Worm (Caenorhabditis elegans) whole organism, L3 larva: ENCODE measurements around the gene pes-4.

Experiments used
- R02D3.7 ChIP-seq: fragments of 150-350 bp; optimal IDR thresholded peaks from 2 replicates; lab custom pipeline; 2014; ENCODE audit warnings: missing biosample characterization, missing genetic modification characterization
- ceh-28 ChIP-seq: fragments of 150-350 bp; optimal IDR thresholded peaks from 2 replicates; lab custom pipeline; 2014; ENCODE audit warnings: missing biosample characterization, missing genetic modification reagents, missing genetic modification characterization
- ceh-82 ChIP-seq: fragments of 150-350 bp; optimal IDR thresholded peaks from 2 replicates; lab custom pipeline; 2014; ENCODE audit warnings: missing biosample characterization, missing genetic modification characterization
- egl-27 ChIP-seq: sonication (generic microtip); optimal IDR thresholded peaks from 4 replicates; lab custom pipeline; 2017; ENCODE audit warnings: missing biosample characterization, missing genetic modification reagents, missing genetic modification characterization
- egl-5 ChIP-seq: fragments of 150-350 bp; optimal IDR thresholded peaks from 2 replicates; lab custom pipeline; 2017; ENCODE audit warnings: missing biosample characterization, missing genetic modification reagents, missing genetic modification characterization, inconsistent platforms
- elt-1 ChIP-seq: fragments of 150-350 bp; optimal IDR thresholded peaks from 2 replicates; lab custom pipeline; 2014; ENCODE audit warnings: missing biosample characterization, missing genetic modification characterization
- elt-2 ChIP-seq: sonication (generic microtip); optimal IDR thresholded peaks from 2 replicates; lab custom pipeline; 2016; ENCODE audit warnings: missing genetic modification reagents, mild to moderate bottlenecking, missing genetic modification characterization, missing compliant biosample characterization
- elt-3 ChIP-seq, 3 experiments: fragments of 150-350 bp in 1 of 3; sonication (generic microtip) in 2 of 3; optimal IDR thresholded peaks; 2 replicates in 2 of 3; 4 replicates in 1 of 3; lab custom pipeline; 2014 to 2017; ENCODE audit warnings: missing biosample characterization in 3 of 3, missing genetic modification characterization in 3 of 3
- eor-1 ChIP-seq, 2 experiments: fragments of 150-350 bp; optimal IDR thresholded peaks; 2 replicates each; lab custom pipeline; 2014 to 2018; ENCODE audit warnings: missing biosample characterization in 2 of 2, missing genetic modification characterization in 2 of 2
- fkh-10 ChIP-seq: sonication (generic microtip); optimal IDR thresholded peaks from 2 replicates; lab custom pipeline; 2017; ENCODE audit warnings: missing biosample characterization, missing genetic modification reagents, missing genetic modification characterization
- fos-1 ChIP-seq: fragments of 150-350 bp; optimal IDR thresholded peaks from 2 replicates; lab custom pipeline; 2014; ENCODE audit warnings: missing biosample characterization, missing genetic modification characterization
- hmg-11 ChIP-seq: sonication (generic microtip); optimal IDR thresholded peaks from 2 replicates; lab custom pipeline; 2016; ENCODE audit warnings: missing genetic modification characterization, missing compliant biosample characterization
- jun-1 ChIP-seq: fragments of 150-350 bp; optimal IDR thresholded peaks from 2 replicates; lab custom pipeline; 2014; ENCODE audit warnings: missing biosample characterization, missing genetic modification reagents, missing genetic modification characterization
- lin-15B ChIP-seq: fragments of 150-350 bp; optimal IDR thresholded peaks from 2 replicates; lab custom pipeline; 2014; ENCODE audit warnings: missing biosample characterization, missing genetic modification characterization
- lin-39 ChIP-seq: fragments of 150-350 bp; optimal IDR thresholded peaks from 2 replicates; lab custom pipeline; 2018; ENCODE audit warnings: missing biosample characterization, missing genetic modification reagents, missing genetic modification characterization
- lsy-12 ChIP-seq: sonication (generic microtip); optimal IDR thresholded peaks from 2 replicates; lab custom pipeline; 2016; ENCODE audit warnings: mild to moderate bottlenecking, missing genetic modification characterization, missing compliant biosample characterization
- mdl-1 ChIP-seq: fragments of 150-350 bp; optimal IDR thresholded peaks from 2 replicates; lab custom pipeline; 2014; ENCODE audit warnings: missing biosample characterization, missing genetic modification characterization
- mml-1 ChIP-seq: fragments of 150-350 bp; sonication (generic microtip); optimal IDR thresholded peaks from 3 replicates; lab custom pipeline; 2014; ENCODE audit warnings: missing biosample characterization, missing genetic modification characterization
- nhr-11 ChIP-seq: fragments of 150-350 bp; optimal IDR thresholded peaks from 2 replicates; lab custom pipeline; 2014; ENCODE audit warnings: missing biosample characterization, missing genetic modification characterization
- nhr-23 ChIP-seq: fragments of 150-350 bp; optimal IDR thresholded peaks from 2 replicates; lab custom pipeline; 2014; ENCODE audit warnings: missing biosample characterization, missing genetic modification reagents, missing genetic modification characterization
- nhr-25 ChIP-seq: sonication (generic microtip); optimal IDR thresholded peaks from 2 replicates; lab custom pipeline; 2017; ENCODE audit warnings: missing biosample characterization, missing genetic modification characterization
- nhr-28 ChIP-seq: fragments of 150-350 bp; optimal IDR thresholded peaks from 2 replicates; lab custom pipeline; 2014; ENCODE audit warnings: missing biosample characterization, missing genetic modification characterization
- nhr-43 ChIP-seq: sonication (generic microtip); optimal IDR thresholded peaks from 2 replicates; lab custom pipeline; 2016; ENCODE audit warnings: mild to moderate bottlenecking, missing genetic modification characterization, missing compliant biosample characterization; ENCODE audit not compliant: poor library complexity, severe bottlenecking
- nhr-67 ChIP-seq: fragments of 150-350 bp; optimal IDR thresholded peaks from 2 replicates; lab custom pipeline; 2014; ENCODE audit warnings: missing biosample characterization, missing genetic modification characterization
- nhr-76 ChIP-seq: fragments of 150-350 bp; sonication (generic microtip); optimal IDR thresholded peaks from 5 replicates; lab custom pipeline; 2014; ENCODE audit warnings: missing biosample characterization, missing genetic modification characterization
- nhr-77 ChIP-seq: fragments of 150-350 bp; optimal IDR thresholded peaks from 2 replicates; lab custom pipeline; 2014; ENCODE audit warnings: missing biosample characterization, missing genetic modification characterization
- pha-4 ChIP-seq: fragments of 150-350 bp; optimal IDR thresholded peaks from 2 replicates; lab custom pipeline; 2014; ENCODE audit warnings: missing biosample characterization, missing genetic modification reagents, missing genetic modification characterization
- pqm-1 ChIP-seq: fragments of 150-350 bp; optimal IDR thresholded peaks from 2 replicates; lab custom pipeline; 2017; ENCODE audit warnings: missing biosample characterization, missing genetic modification characterization, inconsistent platforms
- sea-2 ChIP-seq: fragments of 150-350 bp; sonication (generic microtip); optimal IDR thresholded peaks from 4 replicates; lab custom pipeline; 2014; ENCODE audit warnings: missing biosample characterization, missing genetic modification reagents, missing genetic modification characterization
- skn-1 ChIP-seq: fragments of 150-350 bp; optimal IDR thresholded peaks from 2 replicates; lab custom pipeline; 2014; ENCODE audit warnings: missing biosample characterization, missing genetic modification characterization
- tbx-2 ChIP-seq: sonication (generic microtip); optimal IDR thresholded peaks from 2 replicates; lab custom pipeline; 2016; ENCODE audit warnings: mild to moderate bottlenecking, missing genetic modification characterization, missing compliant biosample characterization
- unc-39 ChIP-seq: sonication (generic microtip); optimal IDR thresholded peaks from 4 replicates; lab custom pipeline; 2017; ENCODE audit warnings: missing biosample characterization, missing genetic modification characterization
- unc-62 ChIP-seq: fragments of 150-350 bp; sonication (generic microtip); optimal IDR thresholded peaks from 4 replicates; lab custom pipeline; 2014; ENCODE audit warnings: missing biosample characterization, missing genetic modification reagents, missing genetic modification characterization
- ztf-11 ChIP-seq: fragments of 150-350 bp; optimal IDR thresholded peaks from 2 replicates; lab custom pipeline; 2014; ENCODE audit warnings: missing biosample characterization, missing genetic modification characterization
- ztf-4 ChIP-seq: fragments of 150-350 bp; optimal IDR thresholded peaks from 2 replicates; lab custom pipeline; 2014; ENCODE audit warnings: missing biosample characterization, missing genetic modification characterization

Gene pes-4

ce11 chrIII:1230174-1230573 is at the start of gene pes-4:
pes-4 (minus strand) TSS chrIII:1230274.
- no peak for TF ChIP-seq sea-2
- no peak for TF ChIP-seq ztf-11 (tag; lab: Kevin White, UChicago)
- TF ChIP-seq unc-62 (GFP tag; lab: Kevin White, UChicago) = no peak
- TF ChIP-seq lin-15B (tag; lab: Kevin White, UChicago) = no peak
- TF ChIP-seq nhr-28 (tag; lab: Kevin White, UChicago) = no peak
- no peak for TF ChIP-seq lin-39
- TF ChIP-seq nhr-76 (tag; lab: Kevin White, UChicago) = no peak
- TF ChIP-seq fos-1 = no peak
- TF ChIP-seq ceh-28 (tag; lab: Kevin White, UChicago) = no peak
- TF ChIP-seq nhr-77 = no peak
- TF ChIP-seq pha-4 (tag; lab: Kevin White, UChicago) = no peak
- no peak for TF ChIP-seq R02D3.7
- no peak for TF ChIP-seq nhr-23
- TF ChIP-seq fkh-10 (GFP tag; lab: Kevin White, UChicago) = no peak
- no peak for TF ChIP-seq jun-1 (tag; lab: Kevin White, UChicago)
- TF ChIP-seq pqm-1 (tag; lab: Kevin White, UChicago) = no peak
- no peak for TF ChIP-seq skn-1 (tag; lab: Kevin White, UChicago)

ce11 chrIII:1279197-1279596 is 49.1 kb upstream of the pes-4 start:
- TF ChIP-seq unc-39 (no peak), fkh-10 (GFP tag; lab: Kevin White, UChicago) (no peak), nhr-11 (no peak), egl-27 (tag; lab: Kevin White, UChicago) (peak; percentile 45), elt-3 (tag; optimal IDR thresholded peaks at IDR 0.05; lab: Kevin White, UChicago) (no peak), egl-5 (no peak), ztf-11 (tag; lab: Kevin White, UChicago) (no peak), R02D3.7 (no peak), nhr-25 (tag; lab: Kevin White, UChicago) (no peak), mml-1 (tag; lab: Kevin White, UChicago) (no peak), sea-2 (no peak), mdl-1 (tag; lab: Kevin White, UChicago) (no peak), eor-1 (tag; optimal IDR thresholded peaks at IDR 0.05; lab: Kevin White, UChicago) (no peak), hmg-11 (no peak), nhr-67 (tag; lab: Kevin White, UChicago) (no peak), pqm-1 (tag; lab: Kevin White, UChicago) (peak; percentile 98), jun-1 (tag; lab: Kevin White, UChicago) (peak; percentile 89), nhr-77 (no peak), nhr-43 (tag; lab: Kevin White, UChicago) (no peak), elt-1 (tag; lab: Kevin White, UChicago) (no peak), fos-1 (no peak), lsy-12 (no peak), tbx-2 (tag; lab: Kevin White, UChicago) (no peak), ceh-82 (tag; lab: Kevin White, UChicago) (no peak), pha-4 (tag; lab: Kevin White, UChicago) (peak; percentile 95), nhr-76 (tag; lab: Kevin White, UChicago) (no peak), ztf-4 (tag; lab: Kevin White, UChicago) (no peak), nhr-28 (tag; lab: Kevin White, UChicago) (no peak), ceh-28 (tag; lab: Kevin White, UChicago) (peak; percentile 42), elt-2 (tag; lab: Kevin White, UChicago) (peak; percentile 99)

- TF ChIP-seq elt-2 (tag; lab: Kevin White, UChicago) (peak; percentile 6), lin-15B (tag; lab: Kevin White, UChicago) (no peak)
These were observed 45.4 kb upstream of the pes-4 start, which contains the start of gene fbxa-30 for ce11 chrIII:1275513-1275912. fbxa-30 (minus strand) TSS chrIII:1275613.

- TF ChIP-seq elt-2 (tag; lab: Kevin White, UChicago) = peak; percentile 72
- TF ChIP-seq skn-1 (tag; lab: Kevin White, UChicago) = no peak
- peak; percentile 58 for TF ChIP-seq pqm-1 (tag; lab: Kevin White, UChicago)
- TF ChIP-seq R02D3.7 = no peak
- TF ChIP-seq elt-3 (tag; optimal IDR thresholded peaks at IDR 0.05; lab: Kevin White, UChicago) = no peak
- no peak for TF ChIP-seq lsy-12
- TF ChIP-seq, all 47 proteins: peak for 2
These were observed 43.7 kb upstream of the pes-4 start, which contains the start of gene fbxa-29 for ce11 chrIII:1273655-1274328. fbxa-29 (minus strand) TSS chrIII:1273705.
